Worm (Caenorhabditis elegans) whole organism, L4/young adult: ENCODE data around the gene T05B9.2.

Experiments used
- W03F9.2 ChIP-seq: fragments of 150-350 bp; optimal IDR thresholded peaks from 2 replicates; lab custom pipeline; 2014; ENCODE audit warnings: missing biosample characterization, missing genetic modification characterization
- him-1 ChIP-seq: sonication (generic microtip); optimal IDR thresholded peaks from 2 replicates; lab custom pipeline; 2016; ENCODE audit warnings: missing genotype, missing genetic modification reagents, missing genetic modification characterization, missing compliant biosample characterization

ce11 chrII:11255536-11255935 lies at the start of gene T05B9.2:
- TF ChIP-seq W03F9.2 (tag; lab: Kevin White, UChicago): no peak
- TF ChIP-seq him-1 (tag; lab: Kevin White, UChicago): no peak
